Fruit fly (Drosophila melanogaster): ENCODE data around the gene HP4.
A peak's percentile ranks its signal among the peaks of the same experiment; 100 is the strongest.

Gene HP4

dm6 chr3L:7996364-7996763 is 20.4 kb upstream of the HP4 start (continued):
- TF ChIP-seq onecut (GFP tag; IDR thresholded peaks at IDR 0.05) (peak; percentile 10; the same call in 1 of the 2 replicates), Blimp-1 (GFP tag; optimal IDR thresholded peaks at IDR 0.05) (peak; percentile 19), CG18011 (GFP tag; optimal IDR thresholded peaks at IDR 0.05) (no peak), CG6689 (GFP tag; IDR thresholded peaks at IDR 0.05) (no peak), shn (GFP tag; optimal IDR thresholded peaks at IDR 0.05) (no peak), CG8924 (tag; optimal IDR thresholded peaks at IDR 0.05) (no peak), CG34224 (GFP tag; IDR thresholded peaks at IDR 0.05; ENCODE audit: partially characterized antibody) (no peak), CG10209 (GFP tag; optimal IDR thresholded peaks at IDR 0.05) (peak; percentile 21), CG8290 (GFP tag; optimal IDR thresholded peaks at IDR 0.05) (no peak), CG8290 (tag; optimal IDR thresholded peaks at IDR 0.05) (peak in 1 of 2 experiments; percentile 10), NFAT (GFP tag; IDR thresholded peaks at IDR 0.05) (no peak), E2f1 (GFP tag; IDR thresholded peaks at IDR 0.05) (no peak), HLH54F (GFP tag; optimal IDR thresholded peaks at IDR 0.05) (no peak), CG33557 (GFP tag; optimal IDR thresholded peaks at IDR 0.05) (peak; percentile 38), Mes4 (GFP tag; optimal IDR thresholded peaks at IDR 0.05) (no peak), CG14710 (tag; optimal IDR thresholded peaks at IDR 0.05) (peak; percentile 20), bcd (GFP tag; optimal IDR thresholded peaks at IDR 0.05) (no peak), Gsc (GFP tag; IDR thresholded peaks at IDR 0.05) (no peak), CG15514 (GFP tag; optimal IDR thresholded peaks at IDR 0.05) (peak; percentile 2), Bgb (GFP tag; IDR thresholded peaks at IDR 0.05; ENCODE audit: partially characterized antibody) (no peak), sens (GFP tag) (peak; percentile 41), Mrtf (GFP tag; IDR thresholded peaks at IDR 0.05) (no peak), gem (tag; optimal IDR thresholded peaks at IDR 0.05) (peak; percentile 7), CG15601 (tag; optimal IDR thresholded peaks at IDR 0.05) (peak; percentile 44), fd64A (GFP tag; optimal IDR thresholded peaks at IDR 0.05) (peak; percentile 51), CG6765 (GFP tag; optimal IDR thresholded peaks at IDR 0.05) (no peak), CG9876 (GFP tag; optimal IDR thresholded peaks at IDR 0.05) (no peak), vnd (GFP tag; IDR thresholded peaks at IDR 0.05; ENCODE audit: partially characterized antibody) (no peak), Sox100B (GFP tag; optimal IDR thresholded peaks at IDR 0.05) (peak; percentile 10), zen2 (GFP tag; IDR thresholded peaks at IDR 0.05; ENCODE audit: partially characterized antibody) (no peak), salm (tag; optimal IDR thresholded peaks at IDR 0.05) (peak; percentile 3), CG9797 (GFP tag; optimal IDR thresholded peaks at IDR 0.05) (no peak), wek (GFP tag; optimal IDR thresholded peaks at IDR 0.05) (no peak), ash1 (GFP tag; optimal IDR thresholded peaks at IDR 0.05) (no peak), dmrt99B (tag; optimal IDR thresholded peaks at IDR 0.05) (peak; percentile 5), Trl (optimal IDR thresholded peaks at IDR 0.05) (no peak), Trl (GFP tag; optimal IDR thresholded peaks at IDR 0.05) (peak; percentile 6), Sox102F (GFP tag; optimal IDR thresholded peaks at IDR 0.05) (no peak), sim (GFP tag; IDR thresholded peaks at IDR 0.05) (no peak), chn (GFP tag; optimal IDR thresholded peaks at IDR 0.05) (no peak), pros (GFP tag; optimal IDR thresholded peaks at IDR 0.05) (peak; percentile 92), crc (GFP tag; optimal IDR thresholded peaks at IDR 0.05) (no peak), CG6813 (GFP tag; optimal IDR thresholded peaks at IDR 0.05) (peak; percentile 36), NC2β (GFP tag; optimal IDR thresholded peaks at IDR 0.05) (no peak), hkb (optimal IDR thresholded peaks at IDR 0.05) (no peak), hkb (GFP tag; IDR thresholded peaks at IDR 0.05) (0 out of 2 replicates have a peak, but pooled peaks have one; percentile 30), CG18599 (GFP tag; optimal IDR thresholded peaks at IDR 0.05) (peak; percentile 49), az2 (GFP tag; optimal IDR thresholded peaks at IDR 0.05) (no peak), CG4328 (GFP tag; optimal IDR thresholded peaks at IDR 0.05) (no peak), dm (GFP tag; optimal IDR thresholded peaks at IDR 0.05) (no peak), kni (GFP tag; optimal IDR thresholded peaks at IDR 0.05) (peak; percentile 57), so (GFP tag; IDR thresholded peaks at IDR 0.05) (peak; percentile 79; the same call in 2 of the 3 replicates)

Measured in whole organism, embryonic.